Fruit fly (Drosophila melanogaster): ENCODE results near the gene CG14810.

CG14810 gene

DNA sequence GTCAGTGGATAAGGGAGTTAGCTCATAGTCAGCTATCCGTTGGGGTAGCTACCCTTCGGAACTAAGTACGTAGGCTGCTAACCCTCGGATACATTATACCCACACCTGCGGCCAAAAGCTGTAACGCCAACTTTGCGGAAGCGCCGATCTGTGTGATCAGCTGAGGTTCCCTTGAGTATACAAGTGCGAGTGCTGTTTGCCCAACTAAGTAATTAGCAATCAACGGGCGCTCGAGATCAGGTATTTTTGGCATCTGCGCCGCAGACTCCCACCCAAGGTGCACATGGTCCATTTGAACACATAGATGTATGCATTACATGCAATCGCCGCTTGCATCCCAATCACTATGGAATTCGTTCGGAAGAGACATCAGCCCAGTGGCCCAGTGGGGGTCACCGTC is 33.9 kb upstream of the CG14810 start (continued):
- TF ChIP-seq CG1792 (GFP tag; optimal IDR thresholded peaks at IDR 0.05) (peak; percentile 57), Bteb2 (GFP tag; optimal IDR thresholded peaks at IDR 0.05) (peak; percentile 79), ap (GFP tag; IDR thresholded peaks at IDR 0.05) (0 out of 2 replicates have a peak, but pooled peaks have one; percentile 13), btn (GFP tag; optimal IDR thresholded peaks at IDR 0.05) (peak; percentile 21), CG2678 (tag; optimal IDR thresholded peaks at IDR 0.05) (peak; percentile 79), nau (GFP tag; optimal IDR thresholded peaks at IDR 0.05) (peak; percentile 83), Max (GFP tag; optimal IDR thresholded peaks at IDR 0.05) (peak; percentile 40), CG14860 (GFP tag; IDR thresholded peaks at IDR 0.05; ENCODE audit: partially characterized antibody) (no peak), stc (GFP tag; IDR thresholded peaks at IDR 0.05) (0 out of 2 replicates have a peak, but pooled peaks have one; percentile 9), Dad (GFP tag; optimal IDR thresholded peaks at IDR 0.05) (peak; percentile 15), ac (GFP tag; optimal IDR thresholded peaks at IDR 0.05) (no peak), Ets65A (GFP tag) (peak; percentile 82), CG1647 (GFP tag; optimal IDR thresholded peaks at IDR 0.05) (peak; percentile 12), CG9817 (tag; optimal IDR thresholded peaks at IDR 0.05) (peak; percentile 40), BtbVII (GFP tag; optimal IDR thresholded peaks at IDR 0.05) (peak; percentile 89), luna (GFP tag; optimal IDR thresholded peaks at IDR 0.05) (peak; percentile 77), CG4282 (GFP tag; optimal IDR thresholded peaks at IDR 0.05) (peak; percentile 24), CG16863 (GFP tag; optimal IDR thresholded peaks at IDR 0.05) (no peak), br (optimal IDR thresholded peaks at IDR 0.05) (no peak), CG11398 (GFP tag; optimal IDR thresholded peaks at IDR 0.05) (peak; percentile 67), CG12391 (tag; optimal IDR thresholded peaks at IDR 0.05) (no peak), ro (GFP tag; IDR thresholded peaks at IDR 0.05) (no peak), gro (GFP tag; optimal IDR thresholded peaks at IDR 0.05) (peak; percentile 80), CG1233 (GFP tag; optimal IDR thresholded peaks at IDR 0.05) (peak; percentile 61), da (GFP tag; optimal IDR thresholded peaks at IDR 0.05) (peak; percentile 46), fd96Cb (tag; optimal IDR thresholded peaks at IDR 0.05) (no peak), Hey (tag; optimal IDR thresholded peaks at IDR 0.05) (peak; percentile 73), gsb (GFP tag; IDR thresholded peaks at IDR 0.05) (peak; percentile 51; the same call in 1 of the 2 replicates), Hr3 (GFP tag; optimal IDR thresholded peaks at IDR 0.05) (no peak), Rfx (GFP tag; IDR thresholded peaks at IDR 0.05) (peak; percentile 80), lmd (GFP tag; IDR thresholded peaks at IDR 0.05) (no peak; the same call in 1 of the 2 replicates), gcm (GFP tag; optimal IDR thresholded peaks at IDR 0.05) (no peak), CG1529 (GFP tag; optimal IDR thresholded peaks at IDR 0.05) (no peak), gce (GFP tag; IDR thresholded peaks at IDR 0.05) (peak; percentile 62; the same call in 1 of the 3 replicates), ash1 (GFP tag; optimal IDR thresholded peaks at IDR 0.05) (peak; percentile 87), Hr51 (GFP tag; optimal IDR thresholded peaks at IDR 0.05) (peak; percentile 8 to 73), Awh (GFP tag; IDR thresholded peaks at IDR 0.05) (peak; percentile 79), tio (GFP tag; optimal IDR thresholded peaks at IDR 0.05) (peak; percentile 11), HLH3B (GFP tag; IDR thresholded peaks at IDR 0.05) (peak; percentile 74; the same call in 1 of the 2 replicates), CG3838 (GFP tag; optimal IDR thresholded peaks at IDR 0.05) (peak; percentile 42), CG7271 (tag; optimal IDR thresholded peaks at IDR 0.05) (no peak), Hr78 (GFP tag; optimal IDR thresholded peaks at IDR 0.05) (no peak), caup (GFP tag; optimal IDR thresholded peaks at IDR 0.05; ENCODE audit: severe bottlenecking) (peak; percentile 95), pho (GFP tag; optimal IDR thresholded peaks at IDR 0.05) (peak; percentile 66), Chrac-16 (GFP tag; optimal IDR thresholded peaks at IDR 0.05) (no peak), Med (GFP tag) (peak; percentile 94), CG12104 (GFP tag; optimal IDR thresholded peaks at IDR 0.05) (peak; percentile 49), HHEX (GFP tag; optimal IDR thresholded peaks at IDR 0.05) (peak; percentile 87), Meics (GFP tag; optimal IDR thresholded peaks at IDR 0.05) (peak; percentile 81), usp (GFP tag; optimal IDR thresholded peaks at IDR 0.05) (no peak), fd3F (GFP tag; optimal IDR thresholded peaks at IDR 0.05) (peak; percentile 69)

Data from whole organism, embryonic.